Worm (Caenorhabditis elegans): ENCODE data around the gene Y45F10C.2.

DNA sequence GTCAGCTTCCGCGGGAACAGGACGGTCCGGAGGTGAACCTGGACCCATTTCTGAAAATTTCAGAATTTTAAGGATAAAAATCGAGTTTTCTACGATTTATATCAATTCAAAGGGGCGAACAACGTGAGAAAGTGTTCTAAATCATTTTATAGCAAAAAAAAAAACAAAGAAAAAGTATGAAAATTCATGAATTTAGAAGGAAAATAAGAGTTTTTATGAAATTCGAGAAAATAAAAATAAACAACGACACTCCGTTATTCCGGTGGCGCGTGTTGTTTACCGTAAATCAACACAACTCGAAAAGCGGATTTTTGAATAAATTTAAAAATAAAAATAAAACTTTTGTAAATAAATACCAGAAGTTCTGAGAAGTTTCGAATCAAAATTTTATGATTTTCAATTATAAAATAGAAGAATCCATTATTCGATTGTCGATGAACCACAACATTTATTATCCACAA lies 24.5 kb upstream of the Y45F10C.2 start, which contains the start of gene nyn-1:
- TF ChIP-seq med-1 (GFP tag; optimal IDR thresholded peaks at IDR 0.05; ENCODE audit: insufficient read depth) = no peak
- TF ChIP-seq flt-1 (GFP tag; IDR thresholded peaks at IDR 0.05) = no peak
- no peak for TF ChIP-seq tab-1 (GFP tag; IDR thresholded peaks at IDR 0.05)
- no peak for TF ChIP-seq klf-2 (GFP tag; conservative IDR thresholded peaks at IDR 0.05)
- no peak for TF ChIP-seq ref-1 (GFP tag; conservative IDR thresholded peaks at IDR 0.05)
- no peak for TF ChIP-seq T22C8.4 (GFP tag; IDR thresholded peaks at IDR 0.05)
- no peak for TF ChIP-seq ztf-29 (GFP tag; IDR thresholded peaks at IDR 0.05)
- no peak for TF ChIP-seq cog-1 (tag; optimal IDR thresholded peaks at IDR 0.05)
